Worm (Caenorhabditis elegans): ENCODE results near the gene Y80D4G.2.

Gene Y80D4G.2

ce11 chrIII:7588214-7588613 lies 6.2 kb downstream of the Y80D4G.2 start, which contains the start of gene R13A5.15:
R13A5.15 (minus strand) TSS chrIII:7588314.
- no peak for TF ChIP-seq him-1 (tag; optimal IDR thresholded peaks at IDR 0.05)
- TF ChIP-seq dao-5 (tag; optimal IDR thresholded peaks at IDR 0.05), result no peak
- no peak for TF ChIP-seq W03F9.2 (tag; optimal IDR thresholded peaks at IDR 0.05)

ce11 chrIII:7584131-7584646 lies 10.2 kb downstream of the Y80D4G.2 start, which contains the start of gene cup-5:
cup-5 (plus strand) TSS chrIII:7584181.
- TF ChIP-seq dao-5 (tag; optimal IDR thresholded peaks at IDR 0.05) (no peak), W03F9.2 (tag; optimal IDR thresholded peaks at IDR 0.05) (peak; percentile 21), him-1 (tag; optimal IDR thresholded peaks at IDR 0.05) (peak; percentile 25)

ce11 chrIII:7582885-7583284 lies 11.5 kb downstream of the Y80D4G.2 start, which contains the start of gene R13A5.10:
R13A5.10 (minus strand) TSS chrIII:7582985.
- no peak for TF ChIP-seq him-1 (tag; optimal IDR thresholded peaks at IDR 0.05)
- no peak for TF ChIP-seq W03F9.2 (tag; optimal IDR thresholded peaks at IDR 0.05)
- TF ChIP-seq dao-5 (tag; optimal IDR thresholded peaks at IDR 0.05), result no peak

ce11 chrIII:7580586-7580985 lies 13.8 kb downstream of the Y80D4G.2 start:
- TF ChIP-seq W03F9.2 (tag; optimal IDR thresholded peaks at IDR 0.05), result no peak
- TF ChIP-seq him-1 (tag; optimal IDR thresholded peaks at IDR 0.05), result peak; percentile 48
- TF ChIP-seq dao-5 (tag; optimal IDR thresholded peaks at IDR 0.05), result no peak

- no peak for TF ChIP-seq him-1 (tag; optimal IDR thresholded peaks at IDR 0.05)
- no peak for TF ChIP-seq dao-5 (tag; optimal IDR thresholded peaks at IDR 0.05)
- TF ChIP-seq W03F9.2 (tag; optimal IDR thresholded peaks at IDR 0.05), result no peak
These were observed 15.1 kb downstream of the Y80D4G.2 start, which contains the start of gene mfsd-6 for ce11 chrIII:7579324-7579723. mfsd-6 (minus strand) TSS chrIII:7579411.

ce11 chrIII:7572781-7573400 lies 21.5 kb downstream of the Y80D4G.2 start, which contains the start of the genes rpl-9 and lpd-7:
rpl-9 (minus strand) TSS chrIII:7572831.
lpd-7 (plus strand) TSS chrIII:7573350.
- TF ChIP-seq him-1 (tag; optimal IDR thresholded peaks at IDR 0.05), result peak; percentile 59
- peak; percentile 81 for TF ChIP-seq W03F9.2 (tag; optimal IDR thresholded peaks at IDR 0.05)
- TF ChIP-seq dao-5 (tag; optimal IDR thresholded peaks at IDR 0.05), result no peak

ce11 chrIII:7571726-7572125 lies 22.7 kb downstream of the Y80D4G.2 start:
- TF ChIP-seq dao-5 (tag; optimal IDR thresholded peaks at IDR 0.05), result no peak
- no peak for TF ChIP-seq him-1 (tag; optimal IDR thresholded peaks at IDR 0.05)
- no peak for TF ChIP-seq W03F9.2 (tag; optimal IDR thresholded peaks at IDR 0.05)

- TF ChIP-seq dao-5 (tag; optimal IDR thresholded peaks at IDR 0.05), result no peak
- peak; percentile 66 for TF ChIP-seq W03F9.2 (tag; optimal IDR thresholded peaks at IDR 0.05)
- TF ChIP-seq him-1 (tag; optimal IDR thresholded peaks at IDR 0.05), result peak; percentile 78
These were observed 24.2 kb downstream of the Y80D4G.2 start, which contains the start of gene R13A5.7 for ce11 chrIII:7570083-7570695. R13A5.7 (minus strand) TSS chrIII:7570133.

ce11 chrIII:7566098-7566497 lies 28.3 kb downstream of the Y80D4G.2 start, which contains the start of gene ttr-32:
ttr-32 (plus strand) TSS chrIII:7566411.
- no peak for TF ChIP-seq W03F9.2 (tag; optimal IDR thresholded peaks at IDR 0.05)
- no peak for TF ChIP-seq him-1 (tag; optimal IDR thresholded peaks at IDR 0.05)
- TF ChIP-seq dao-5 (tag; optimal IDR thresholded peaks at IDR 0.05), result no peak

ce11 chrIII:7565247-7565646 lies 29.1 kb downstream of the Y80D4G.2 start, which contains the start of gene ttr-8:
ttr-8 (minus strand) TSS chrIII:7565347.
- TF ChIP-seq dao-5 (tag; optimal IDR thresholded peaks at IDR 0.05) (no peak), him-1 (tag; optimal IDR thresholded peaks at IDR 0.05) (no peak), W03F9.2 (tag; optimal IDR thresholded peaks at IDR 0.05) (no peak)

ce11 chrIII:7561872-7562271 lies 32.5 kb downstream of the Y80D4G.2 start, which contains the start of gene lgc-12:
lgc-12 (plus strand) TSS chrIII:7562172.
- TF ChIP-seq dao-5 (tag; optimal IDR thresholded peaks at IDR 0.05), result no peak
- no peak for TF ChIP-seq W03F9.2 (tag; optimal IDR thresholded peaks at IDR 0.05)
- no peak for TF ChIP-seq him-1 (tag; optimal IDR thresholded peaks at IDR 0.05)

ce11 chrIII:7559869-7560268 lies 34.5 kb downstream of the Y80D4G.2 start:
- TF ChIP-seq W03F9.2 (tag; optimal IDR thresholded peaks at IDR 0.05), result no peak
- no peak for TF ChIP-seq dao-5 (tag; optimal IDR thresholded peaks at IDR 0.05)
- no peak for TF ChIP-seq him-1 (tag; optimal IDR thresholded peaks at IDR 0.05)

ce11 chrIII:7558658-7559057 lies 35.7 kb downstream of the Y80D4G.2 start:
- TF ChIP-seq him-1 (tag; optimal IDR thresholded peaks at IDR 0.05) (no peak), W03F9.2 (tag; optimal IDR thresholded peaks at IDR 0.05) (no peak), dao-5 (tag; optimal IDR thresholded peaks at IDR 0.05) (no peak)
